Worm (Caenorhabditis elegans) whole organism, early embryonic: ENCODE measurements around the gene Y39A3B.1.

Source experiments
- B0310.2 ChIP-seq: sonication (generic microtip); optimal IDR thresholded peaks from 2 replicates; lab custom pipeline; 2016; ENCODE audit warnings: mild to moderate bottlenecking, missing genetic modification characterization, missing compliant biosample characterization
- F13C5.2 ChIP-seq: sonication (generic microtip); optimal IDR thresholded peaks from 2 replicates; lab custom pipeline; 2017; ENCODE audit warnings: mild to moderate bottlenecking, missing genetic modification characterization, inconsistent platforms, missing compliant biosample characterization
- ama-1 ChIP-seq: fragments of 150-350 bp; optimal IDR thresholded peaks from 2 replicates; lab custom pipeline; 2014
- ceh-13 ChIP-seq: fragments of 200-800 bp; sonication (Bioruptor generic); optimal IDR thresholded peaks from 2 replicates; lab custom pipeline; 2018; ENCODE audit warnings: mild to moderate bottlenecking, missing genetic modification characterization, missing compliant biosample characterization
- ets-7 ChIP-seq: sonication (generic microtip); optimal IDR thresholded peaks from 2 replicates; lab custom pipeline; 2016; ENCODE audit warnings: missing genotype, missing genetic modification characterization, missing compliant biosample characterization
- flt-1 ChIP-seq: fragments of 200-800 bp; sonication (Bioruptor generic); IDR thresholded peaks from 2 replicates; pipeline ENCODE4 v1.3.6; 2022; ENCODE audit warnings: missing genetic modification characterization, missing compliant biosample characterization
- hmbx-1 ChIP-seq: sonication (generic microtip); optimal IDR thresholded peaks from 2 replicates; lab custom pipeline; 2016; ENCODE audit warnings: mild to moderate bottlenecking, missing genetic modification characterization, missing compliant biosample characterization
- hmg-4 ChIP-seq: fragments of 200-800 bp; sonication (Bioruptor generic); optimal IDR thresholded peaks from 2 replicates; lab custom pipeline; 2018; ENCODE audit warnings: mild to moderate bottlenecking, missing genetic modification characterization, missing compliant biosample characterization
- pes-1 ChIP-seq: fragments of 200-800 bp; sonication (Bioruptor generic); IDR thresholded peaks from 2 replicates; pipeline ENCODE4 v1.3.6; 2022; ENCODE audit warnings: missing genetic modification reagents, missing genetic modification characterization, missing compliant biosample characterization
- scrt-1 ChIP-seq: fragments of 200-800 bp; sonication (Bioruptor generic); IDR thresholded peaks from 2 replicates; pipeline ENCODE4 v1.3.6; 2022; ENCODE audit warnings: missing genetic modification characterization, missing compliant biosample characterization
- sea-1 ChIP-seq: fragments of 200-800 bp; sonication (Bioruptor generic); conservative IDR thresholded peaks from 2 replicates; pipeline ENCODE4 v1.3.6; 2022; ENCODE audit warnings: missing genetic modification characterization, missing compliant biosample characterization
- tbx-37 ChIP-seq: fragments of 200-800 bp; sonication (Bioruptor generic); conservative IDR thresholded peaks from 2 replicates; pipeline ENCODE4 v1.3.6; 2022; ENCODE audit warnings: missing genetic modification reagents, missing genetic modification characterization, missing compliant biosample characterization
- tra-4 ChIP-seq: sonication (generic microtip); optimal IDR thresholded peaks from 2 replicates; lab custom pipeline; 2017; ENCODE audit warnings: missing genetic modification characterization, missing compliant biosample characterization

ce11 chrIII:2057570-2057969, 51.7 kb downstream of the Y39A3B.1 start, which contains the start of gene Y39A3A.2:
- TF ChIP-seq ama-1 (lab: Kevin White, UChicago): no peak
- no peak for TF ChIP-seq tra-4 (tag; lab: Kevin White, UChicago)
- no peak for TF ChIP-seq ceh-13 (GFP tag; lab: Kevin White, UChicago)
- TF ChIP-seq ets-7 (tag; lab: Kevin White, UChicago): no peak
- TF ChIP-seq pes-1 (GFP tag; lab: Robert Waterston, UW): no peak
- TF ChIP-seq sea-1 (GFP tag; lab: Robert Waterston, UW): no peak
- no peak for TF ChIP-seq hmbx-1
- no peak for TF ChIP-seq tbx-37 (GFP tag; lab: Robert Waterston, UW)
- TF ChIP-seq F13C5.2 (tag; lab: Kevin White, UChicago): no peak
- no peak for TF ChIP-seq B0310.2 (tag; lab: Kevin White, UChicago)
- TF ChIP-seq hmg-4 (GFP tag; lab: Kevin White, UChicago): no peak
- TF ChIP-seq scrt-1 (GFP tag; lab: Robert Waterston, UW): no peak
- no peak for TF ChIP-seq flt-1 (GFP tag; lab: Robert Waterston, UW)
